Worm (Caenorhabditis elegans) whole organism, L1 larva: ENCODE results near the gene C33A11.2.
A peak's percentile ranks its signal among the peaks of the same experiment; 100 is the strongest.

ENCODE experiments used
- C34B4.2 ChIP-seq: sonication (generic microtip); optimal IDR thresholded peaks from 2 replicates; lab custom pipeline; 2017; ENCODE audit warnings: mild to moderate bottlenecking, missing genetic modification characterization, missing compliant biosample characterization
- F16B12.6 ChIP-seq: fragments of 150-350 bp; optimal IDR thresholded peaks from 2 replicates; lab custom pipeline; 2014; ENCODE audit warnings: missing biosample characterization, missing genetic modification characterization
- ama-1 ChIP-seq: fragments of 150-350 bp; optimal IDR thresholded peaks from 2 replicates; lab custom pipeline; 2014
- blmp-1 ChIP-seq: fragments of 150-350 bp; optimal IDR thresholded peaks from 2 replicates; lab custom pipeline; 2014; ENCODE audit warnings: missing biosample characterization, missing genetic modification characterization
- ceh-63 ChIP-seq: fragments of 200-800 bp; sonication (Bioruptor generic); optimal IDR thresholded peaks from 2 replicates; lab custom pipeline; 2018; ENCODE audit warnings: mild to moderate bottlenecking, missing genetic modification characterization, missing compliant biosample characterization
- ceh-82 ChIP-seq, 3 experiments: fragments of 150-350 bp in 1 of 3; sonication (generic microtip) in 2 of 3; optimal IDR thresholded peaks; 2 replicates each; lab custom pipeline; 2014 to 2017; ENCODE audit warnings: missing biosample characterization in 3 of 3, missing genetic modification characterization in 3 of 3
- ceh-88 ChIP-seq: fragments of 200-800 bp; sonication (Bioruptor generic); IDR thresholded peaks from 2 replicates; pipeline ENCODE4 v1.3.6; 2022; ENCODE audit warnings: missing genetic modification characterization, missing compliant biosample characterization
- ceh-90 ChIP-seq: sonication (generic microtip); optimal IDR thresholded peaks from 2 replicates; lab custom pipeline; 2016; ENCODE audit warnings: missing genetic modification characterization, missing compliant biosample characterization
- dsc-1 ChIP-seq: sonication (generic microtip); optimal IDR thresholded peaks from 2 replicates; lab custom pipeline; 2016; ENCODE audit warnings: mild to moderate bottlenecking, missing genetic modification characterization, missing compliant biosample characterization
- efl-1 ChIP-seq, 4 experiments: fragments of 150-350 bp; optimal IDR thresholded peaks in 3 of 4; peaks in 1 of 4; 1 replicate in 1 of 4; 2 replicates in 3 of 4; lab custom pipeline; 2014; ENCODE audit warnings: missing biosample characterization in 2 of 4, missing genetic modification characterization in 2 of 4, missing genetic modification reagents in 2 of 4
- egl-13 ChIP-seq: sonication (generic microtip); optimal IDR thresholded peaks from 2 replicates; lab custom pipeline; 2016; ENCODE audit warnings: missing genotype, missing genetic modification reagents, missing genetic modification characterization, missing compliant biosample characterization
- elt-2 ChIP-seq: sonication (generic microtip); optimal IDR thresholded peaks from 2 replicates; lab custom pipeline; 2016; ENCODE audit warnings: missing genetic modification characterization, mild to moderate bottlenecking, inconsistent platforms, missing compliant biosample characterization, missing genetic modification reagents
- elt-3 ChIP-seq, 6 experiments: fragments of 150-350 bp in 1 of 6; sonication (generic microtip); optimal IDR thresholded peaks; 2 replicates each; lab custom pipeline; 2017 to 2018; ENCODE audit warnings: missing biosample characterization in 6 of 6, missing genetic modification characterization in 6 of 6, inconsistent platforms in 1 of 6
- ets-5 ChIP-seq: fragments of 200-800 bp; sonication (Bioruptor generic); IDR thresholded peaks from 2 replicates; pipeline ENCODE4 v1.3.6; 2022; ENCODE audit warnings: missing genetic modification characterization, missing compliant biosample characterization
- fkh-8 ChIP-seq: sonication (generic microtip); optimal IDR thresholded peaks from 2 replicates; lab custom pipeline; 2016; ENCODE audit warnings: mild to moderate bottlenecking, missing genetic modification characterization, missing compliant biosample characterization
- fos-1 ChIP-seq: fragments of 150-350 bp; optimal IDR thresholded peaks from 2 replicates; lab custom pipeline; 2014; ENCODE audit warnings: missing biosample characterization, missing genetic modification characterization
- hlh-17 ChIP-seq: fragments of 200-800 bp; sonication (Bioruptor generic); optimal IDR thresholded peaks from 2 replicates; lab custom pipeline; 2018; ENCODE audit warnings: missing genetic modification characterization, mild to moderate bottlenecking, missing compliant biosample characterization, moderate library complexity, borderline replicate concordance
- hlh-4 ChIP-seq: sonication (generic microtip); optimal IDR thresholded peaks from 2 replicates; lab custom pipeline; 2016; ENCODE audit warnings: mild to moderate bottlenecking, missing genetic modification characterization, missing compliant biosample characterization
- hpl-2 ChIP-seq: fragments of 150-350 bp; optimal IDR thresholded peaks from 2 replicates; lab custom pipeline; 2014; ENCODE audit warnings: missing biosample characterization, missing genetic modification reagents, missing genetic modification characterization
- irx-1 ChIP-seq: sonication (generic microtip); optimal IDR thresholded peaks from 2 replicates; lab custom pipeline; 2016; ENCODE audit warnings: missing genetic modification characterization, missing compliant biosample characterization
- jun-1 ChIP-seq: fragments of 150-350 bp; optimal IDR thresholded peaks from 2 replicates; lab custom pipeline; 2014; ENCODE audit warnings: missing biosample characterization, missing genetic modification reagents, missing genetic modification characterization
- lin-14 ChIP-seq: fragments of 200-800 bp; sonication (Bioruptor generic); optimal IDR thresholded peaks from 2 replicates; lab custom pipeline; 2018; ENCODE audit warnings: mild to moderate bottlenecking, missing genetic modification characterization, moderate library complexity, missing compliant biosample characterization
- lin-39 ChIP-seq: fragments of 150-350 bp; optimal IDR thresholded peaks from 2 replicates; lab custom pipeline; 2014; ENCODE audit warnings: missing biosample characterization, missing genetic modification reagents, missing genetic modification characterization
- lir-3 ChIP-seq: sonication (generic microtip); optimal IDR thresholded peaks from 2 replicates; lab custom pipeline; 2016; ENCODE audit warnings: mild to moderate bottlenecking, missing genetic modification characterization, moderate library complexity, missing compliant biosample characterization; ENCODE audit not compliant: poor library complexity
- lsy-2 ChIP-seq, 2 experiments: fragments of 150-350 bp; optimal IDR thresholded peaks; 2 replicates each; lab custom pipeline; 2014; ENCODE audit warnings: missing biosample characterization in 2 of 2, missing genetic modification characterization in 2 of 2
- mab-9 ChIP-seq: fragments of 200-800 bp; sonication (Bioruptor generic); IDR thresholded peaks from 2 replicates; pipeline ENCODE4 v1.3.6; 2022; ENCODE audit warnings: missing genetic modification reagents, missing genetic modification characterization, missing compliant biosample characterization
- mdl-1 ChIP-seq, 2 experiments: fragments of 150-350 bp; optimal IDR thresholded peaks; 2 replicates each; lab custom pipeline; 2014 to 2017; ENCODE audit warnings: missing biosample characterization in 2 of 2, missing genetic modification characterization in 2 of 2, inconsistent platforms in 1 of 2
- mef-2 ChIP-seq: fragments of 150-350 bp; optimal IDR thresholded peaks from 2 replicates; lab custom pipeline; 2014; ENCODE audit warnings: missing biosample characterization, missing genetic modification characterization
- nhr-11 ChIP-seq: fragments of 150-350 bp; optimal IDR thresholded peaks from 2 replicates; lab custom pipeline; 2014; ENCODE audit warnings: missing biosample characterization, missing genetic modification characterization
- nhr-20 ChIP-seq: sonication (generic microtip); optimal IDR thresholded peaks from 2 replicates; lab custom pipeline; 2016; ENCODE audit warnings: mild to moderate bottlenecking, missing genetic modification characterization, missing compliant biosample characterization
- nhr-237 ChIP-seq: fragments of 150-350 bp; optimal IDR thresholded peaks from 2 replicates; lab custom pipeline; 2014; ENCODE audit warnings: missing biosample characterization, missing genetic modification characterization
- nhr-28 ChIP-seq: fragments of 150-350 bp; optimal IDR thresholded peaks from 2 replicates; lab custom pipeline; 2014; ENCODE audit warnings: missing biosample characterization, missing genetic modification characterization
- nhr-71 ChIP-seq: sonication (generic microtip); optimal IDR thresholded peaks from 2 replicates; lab custom pipeline; 2016; ENCODE audit warnings: mild to moderate bottlenecking, missing genetic modification characterization, moderate library complexity, missing compliant biosample characterization
- nhr-76 ChIP-seq: sonication (generic microtip); optimal IDR thresholded peaks from 2 replicates; lab custom pipeline; 2017; ENCODE audit warnings: missing biosample characterization, missing genetic modification characterization
- nhr-85 ChIP-seq: sonication (generic microtip); peaks from one replicate; lab custom pipeline; 2016; ENCODE audit warnings: missing genetic modification characterization, inconsistent platforms, missing compliant biosample characterization
- nhr-90 ChIP-seq: sonication (generic microtip); optimal IDR thresholded peaks from 2 replicates; lab custom pipeline; 2016; ENCODE audit warnings: mild to moderate bottlenecking, missing genetic modification characterization, missing compliant biosample characterization; ENCODE audit not compliant: poor library complexity
- pqm-1 ChIP-seq: sonication (generic microtip); optimal IDR thresholded peaks from 3 replicates; lab custom pipeline; 2017; ENCODE audit warnings: missing biosample characterization, missing genetic modification characterization
- rnt-1 ChIP-seq: sonication (generic microtip); optimal IDR thresholded peaks from 2 replicates; lab custom pipeline; 2016; ENCODE audit warnings: mild to moderate bottlenecking, missing genetic modification characterization, moderate library complexity, missing compliant biosample characterization
- skn-1 ChIP-seq: fragments of 150-350 bp; optimal IDR thresholded peaks from 2 replicates; lab custom pipeline; 2014; ENCODE audit warnings: missing biosample characterization, missing genetic modification characterization
- snpc-4 ChIP-seq: fragments of 150-350 bp; optimal IDR thresholded peaks from 2 replicates; lab custom pipeline; 2014; ENCODE audit warnings: missing biosample characterization, missing genetic modification characterization
- sptf-1 ChIP-seq: fragments of 150-350 bp; optimal IDR thresholded peaks from 2 replicates; lab custom pipeline; 2014; ENCODE audit warnings: missing biosample characterization, missing genetic modification characterization
- sup-37 ChIP-seq: fragments of 200-800 bp; sonication (Bioruptor generic); optimal IDR thresholded peaks from 2 replicates; lab custom pipeline; 2018; ENCODE audit warnings: mild to moderate bottlenecking, missing genetic modification characterization, missing compliant biosample characterization
- swsn-7 ChIP-seq: sonication (generic microtip); optimal IDR thresholded peaks from 2 replicates; lab custom pipeline; 2016; ENCODE audit warnings: missing genetic modification characterization, missing compliant biosample characterization
- tlp-1 ChIP-seq: fragments of 150-350 bp; optimal IDR thresholded peaks from 2 replicates; lab custom pipeline; 2014; ENCODE audit warnings: missing biosample characterization, missing genetic modification characterization
- unc-130 ChIP-seq: fragments of 150-350 bp; optimal IDR thresholded peaks from 2 replicates; lab custom pipeline; 2017; ENCODE audit warnings: missing biosample characterization, missing genetic modification characterization, inconsistent platforms
- unc-86 ChIP-seq: sonication (generic microtip); optimal IDR thresholded peaks from 2 replicates; lab custom pipeline; 2016; ENCODE audit warnings: missing genetic modification characterization, missing compliant biosample characterization
- unc-98 ChIP-seq: fragments of 200-800 bp; sonication (Bioruptor generic); IDR thresholded peaks from 2 replicates; pipeline ENCODE4 v1.3.6; 2022; ENCODE audit warnings: missing genetic modification characterization, missing compliant biosample characterization
- vab-15 ChIP-seq: sonication (generic microtip); optimal IDR thresholded peaks from 2 replicates; lab custom pipeline; 2017; ENCODE audit warnings: missing genotype, mild to moderate bottlenecking, missing genetic modification characterization, missing compliant biosample characterization
- xbp-1 ChIP-seq: sonication (generic microtip); optimal IDR thresholded peaks from 2 replicates; lab custom pipeline; 2016; ENCODE audit warnings: missing genetic modification characterization, missing compliant biosample characterization
- zag-1 ChIP-seq: fragments of 150-350 bp; optimal IDR thresholded peaks from 2 replicates; lab custom pipeline; 2014; ENCODE audit warnings: missing biosample characterization, missing genetic modification characterization
- ztf-4 ChIP-seq: fragments of 150-350 bp; optimal IDR thresholded peaks from 2 replicates; lab custom pipeline; 2014; ENCODE audit warnings: missing biosample characterization, missing genetic modification characterization

C33A11.2 gene

ce11 chrX:15382914-15383313 lies 17.1 kb downstream of the C33A11.2 start:
- TF ChIP-seq fos-1 (tag; lab: Kevin White, UChicago): no peak
- TF ChIP-seq lir-3 (tag; lab: Kevin White, UChicago): no peak
- TF ChIP-seq nhr-71 (tag; lab: Kevin White, UChicago): peak; percentile 33
- peak; percentile 35 for TF ChIP-seq rnt-1 (tag; lab: Kevin White, UChicago)
- TF ChIP-seq lin-14 (GFP tag; lab: Kevin White, UChicago): peak; percentile 62
- no peak for TF ChIP-seq fkh-8 (tag; lab: Kevin White, UChicago)
- TF ChIP-seq dsc-1 (tag; lab: Kevin White, UChicago): no peak
- TF ChIP-seq egl-13: no peak
- TF ChIP-seq lsy-2 (tag; optimal IDR thresholded peaks at IDR 0.05; lab: Kevin White, UChicago): peak in 1 of 2 experiments; percentile 12
- TF ChIP-seq ceh-82 (tag; optimal IDR thresholded peaks at IDR 0.05; lab: Kevin White, UChicago): peak in 1 of 3 experiments; percentile 22
- no peak for TF ChIP-seq jun-1
- no peak for TF ChIP-seq F16B12.6
- peak; percentile 30 for TF ChIP-seq unc-130 (tag; lab: Kevin White, UChicago)
- TF ChIP-seq elt-2: peak; percentile 35

ce11 chrX:15384090-15384624 lies 18.4 kb downstream of the C33A11.2 start:
- TF ChIP-seq fkh-8 (tag; lab: Kevin White, UChicago): no peak
- peak; percentile 86 for TF ChIP-seq nhr-85 (tag; lab: Kevin White, UChicago)
- no peak for TF ChIP-seq xbp-1
- TF ChIP-seq fos-1 (tag; lab: Kevin White, UChicago): no peak
- TF ChIP-seq pqm-1: no peak
- peak; percentile 20 for TF ChIP-seq nhr-20 (tag; lab: Kevin White, UChicago)
- no peak for TF ChIP-seq ceh-88 (GFP tag; lab: Robert Waterston, UW)
- no peak for TF ChIP-seq hlh-17
- no peak for TF ChIP-seq ets-5 (GFP tag; lab: Robert Waterston, UW)
- no peak for TF ChIP-seq ceh-63
- TF ChIP-seq nhr-11 (tag; lab: Kevin White, UChicago): no peak
- no peak for TF ChIP-seq nhr-237
- TF ChIP-seq C34B4.2: no peak
- TF ChIP-seq nhr-28 (tag; lab: Kevin White, UChicago): no peak
- TF ChIP-seq hlh-4 (tag; lab: Kevin White, UChicago): no peak
- no peak for TF ChIP-seq tlp-1
- no peak for TF ChIP-seq ztf-4 (tag; lab: Kevin White, UChicago)
- no peak for TF ChIP-seq nhr-90 (tag; lab: Kevin White, UChicago)
- no peak for TF ChIP-seq nhr-76 (tag; lab: Kevin White, UChicago)
- no peak for TF ChIP-seq rnt-1 (tag; lab: Kevin White, UChicago)
- peak; percentile 81 for TF ChIP-seq blmp-1
- no peak for TF ChIP-seq snpc-4 (tag; lab: Kevin White, UChicago)
- TF ChIP-seq lin-39 (tag; lab: Kevin White, UChicago): no peak
- TF ChIP-seq mdl-1 (tag; optimal IDR thresholded peaks at IDR 0.05; lab: Kevin White, UChicago): no peak
- TF ChIP-seq unc-86 (tag; lab: Kevin White, UChicago): no peak
- peak; percentile 55 for TF ChIP-seq lin-14 (GFP tag; lab: Kevin White, UChicago)
- no peak for TF ChIP-seq vab-15
- TF ChIP-seq mab-9 (GFP tag; lab: Robert Waterston, UW): no peak
- TF ChIP-seq zag-1 (tag; lab: Kevin White, UChicago): no peak
- TF ChIP-seq hpl-2 (GFP tag; lab: Kevin White, UChicago): no peak
- no peak for TF ChIP-seq mef-2
- no peak for TF ChIP-seq sup-37 (GFP tag; lab: Kevin White, UChicago)
- no peak for TF ChIP-seq ceh-90 (tag; lab: Kevin White, UChicago)
- no peak for TF ChIP-seq swsn-7 (tag; lab: Kevin White, UChicago)
- no peak for TF ChIP-seq irx-1 (tag; lab: Kevin White, UChicago)
- TF ChIP-seq efl-1 (optimal IDR thresholded peaks at IDR 0.05; lab: Kevin White, UChicago): no peak
- peak in 1 of 2 experiments; percentile 31 for TF ChIP-seq efl-1 (GFP tag; optimal IDR thresholded peaks at IDR 0.05 in 1 of 2; lab: Kevin White, UChicago)
- TF ChIP-seq ama-1 (lab: Kevin White, UChicago): no peak
- peak in 2 of 6 experiments; percentile 14 to 56 for TF ChIP-seq elt-3 (tag; optimal IDR thresholded peaks at IDR 0.05; lab: Kevin White, UChicago)
- TF ChIP-seq sptf-1 (tag; lab: Kevin White, UChicago): no peak
- TF ChIP-seq lir-3 (tag; lab: Kevin White, UChicago): no peak
- no peak for TF ChIP-seq unc-98
- no peak for TF ChIP-seq skn-1
